Worm (Caenorhabditis elegans) whole organism, L3 larva: Measurements from ENCODE around the gene B0403.5.

Experiments used
- ama-1 ChIP-seq: fragments of 150-350 bp; optimal IDR thresholded peaks from 2 replicates; lab custom pipeline; 2018
- ceh-28 ChIP-seq: fragments of 150-350 bp; optimal IDR thresholded peaks from 2 replicates; lab custom pipeline; 2014; ENCODE audit warnings: missing biosample characterization, missing genetic modification reagents, missing genetic modification characterization
- daf-12 ChIP-seq: fragments of 150-350 bp; optimal IDR thresholded peaks from 2 replicates; lab custom pipeline; 2014; ENCODE audit warnings: missing biosample characterization, missing genetic modification reagents, missing genetic modification characterization
- elt-1 ChIP-seq: fragments of 150-350 bp; optimal IDR thresholded peaks from 2 replicates; lab custom pipeline; 2014; ENCODE audit warnings: missing biosample characterization, missing genetic modification characterization
- nhr-28 ChIP-seq: fragments of 150-350 bp; optimal IDR thresholded peaks from 2 replicates; lab custom pipeline; 2014; ENCODE audit warnings: missing biosample characterization, missing genetic modification characterization
- snpc-4 ChIP-seq: fragments of 150-350 bp; optimal IDR thresholded peaks from 2 replicates; lab custom pipeline; 2014; ENCODE audit warnings: missing biosample characterization, missing genetic modification characterization
- tbx-2 ChIP-seq: sonication (generic microtip); optimal IDR thresholded peaks from 2 replicates; lab custom pipeline; 2016; ENCODE audit warnings: mild to moderate bottlenecking, missing genetic modification characterization, missing compliant biosample characterization
- zag-1 ChIP-seq: fragments of 150-350 bp; optimal IDR thresholded peaks from 2 replicates; lab custom pipeline; 2014; ENCODE audit warnings: missing biosample characterization, missing genetic modification characterization

- TF ChIP-seq elt-1 (tag; lab: Kevin White, UChicago) = no peak
- TF ChIP-seq nhr-28 = no peak
- TF ChIP-seq ceh-28 = no peak
- no peak for TF ChIP-seq zag-1 (tag; lab: Kevin White, UChicago)
- no peak for TF ChIP-seq snpc-4 (tag; lab: Kevin White, UChicago)
- TF ChIP-seq tbx-2 (tag; lab: Kevin White, UChicago) = no peak
- TF ChIP-seq ama-1 = no peak
- TF ChIP-seq daf-12 (tag; lab: Kevin White, UChicago) = no peak
Observed at ce11 chrX:7085912-7086311, 28.4 kb downstream of the B0403.5 start, which contains the start of gene C36B7.4.
